Worm (Caenorhabditis elegans): Measurements from ENCODE around the gene fbxa-56.

- TF ChIP-seq ztf-11 (tag; optimal IDR thresholded peaks at IDR 0.05): no peak
- no peak for TF ChIP-seq unc-39 (tag; optimal IDR thresholded peaks at IDR 0.05)
- no peak for TF ChIP-seq ama-1 (optimal IDR thresholded peaks at IDR 0.05)
- TF ChIP-seq ceh-82 (tag; optimal IDR thresholded peaks at IDR 0.05): no peak
Observed at ce11 chrIII:952184-952583, 14.3 kb upstream of the fbxa-56 start, which contains the start of gene fbxa-10.

All from whole organism, L4 larva.